Worm (Caenorhabditis elegans) whole organism, young adult: ENCODE results near the gene ints-7.

Source experiments
- D2030.7 ChIP-seq: fragments of 200-800 bp; sonication (Bioruptor generic); IDR thresholded peaks from 2 replicates; pipeline ENCODE4 v1.3.6; 2022; ENCODE audit warnings: missing genetic modification reagents, missing genetic modification characterization, missing compliant biosample characterization
- F23B12.7 ChIP-seq: sonication (generic microtip); optimal IDR thresholded peaks from 2 replicates; lab custom pipeline; 2017; ENCODE audit warnings: missing genetic modification characterization, mild to moderate bottlenecking, missing compliant biosample characterization, antibody characterized with exemption, moderate library complexity; ENCODE audit not compliant: insufficient read depth
- F49E8.2 ChIP-seq: sonication (generic microtip); optimal IDR thresholded peaks from 3 replicates; lab custom pipeline; 2017; ENCODE audit warnings: missing genetic modification characterization, mild to moderate bottlenecking, missing compliant biosample characterization, antibody characterized with exemption, moderate library complexity; ENCODE audit not compliant: insufficient read depth
- K11D2.4 ChIP-seq: fragments of 200-800 bp; sonication (Bioruptor generic); IDR thresholded peaks from 2 replicates; pipeline ENCODE4 v1.3.6; 2022; ENCODE audit warnings: missing genetic modification reagents, missing genetic modification characterization, missing compliant biosample characterization
- T26A5.8 ChIP-seq: sonication (generic microtip); optimal IDR thresholded peaks from 2 replicates; lab custom pipeline; 2016; ENCODE audit warnings: missing genetic modification characterization, missing compliant biosample characterization
- Y53G8AR.9 ChIP-seq: fragments of 200-800 bp; sonication (Bioruptor generic); conservative IDR thresholded peaks from 2 replicates; pipeline ENCODE4 v1.3.6; 2022; ENCODE audit warnings: missing genetic modification reagents, missing genetic modification characterization, missing compliant biosample characterization
- Y56A3A.18 ChIP-seq: fragments of 200-800 bp; sonication (Bioruptor generic); IDR thresholded peaks from 2 replicates; pipeline ENCODE4 v1.3.6; 2022; ENCODE audit warnings: missing genetic modification reagents, missing genetic modification characterization, missing compliant biosample characterization
- ZK185.1 ChIP-seq: sonication (generic microtip); optimal IDR thresholded peaks from 2 replicates; lab custom pipeline; 2016; ENCODE audit warnings: mild to moderate bottlenecking, missing genetic modification characterization, missing compliant biosample characterization; ENCODE audit not compliant: poor library complexity, severe bottlenecking
- akir-1 ChIP-seq: fragments of 200-800 bp; sonication (Bioruptor generic); optimal IDR thresholded peaks from 2 replicates; lab custom pipeline; 2018; ENCODE audit warnings: mild to moderate bottlenecking, missing genetic modification characterization, moderate library complexity, missing compliant biosample characterization
- attf-3 ChIP-seq: fragments of 200-800 bp; sonication (Bioruptor generic); conservative IDR thresholded peaks from 2 replicates; pipeline ENCODE4 v1.3.6; 2022; ENCODE audit warnings: missing genetic modification reagents, missing genetic modification characterization, missing compliant biosample characterization
- cebp-1 ChIP-seq, 2 experiments: fragments of 200-800 bp in 1 of 2; sonication (Bioruptor generic) in 1 of 2; sonication (generic microtip) in 1 of 2; IDR thresholded peaks in 1 of 2; optimal IDR thresholded peaks in 1 of 2; 2 replicates each; pipeline versions ENCODE4 v1.3.6 to Lab custom; 2017 to 2022; ENCODE audit warnings: missing compliant biosample characterization in 2 of 2, missing genetic modification characterization in 2 of 2, mild to moderate bottlenecking in 1 of 2, missing genetic modification reagents in 1 of 2, moderate library complexity in 1 of 2
- cebp-2 ChIP-seq: fragments of 200-800 bp; sonication (Bioruptor generic); IDR thresholded peaks from 2 replicates; pipeline ENCODE4 v1.3.6; 2022; ENCODE audit warnings: missing genetic modification characterization, missing compliant biosample characterization
- ceh-100 ChIP-seq: fragments of 200-800 bp; sonication (Bioruptor generic); IDR thresholded peaks from 2 replicates; pipeline ENCODE4 v1.3.6; 2022; ENCODE audit warnings: missing genetic modification reagents, missing genetic modification characterization, missing compliant biosample characterization
- ceh-58 ChIP-seq: fragments of 200-800 bp; sonication (Bioruptor generic); IDR thresholded peaks from 2 replicates; pipeline ENCODE4 v1.3.6; 2022; ENCODE audit warnings: missing genetic modification characterization, missing compliant biosample characterization
- efl-1 ChIP-seq: fragments of 150-350 bp; optimal IDR thresholded peaks from 2 replicates; lab custom pipeline; 2014; ENCODE audit warnings: missing biosample characterization, missing genetic modification reagents, missing genetic modification characterization
- egl-18 ChIP-seq: fragments of 200-800 bp; sonication (Bioruptor generic); IDR thresholded peaks from 2 replicates; pipeline ENCODE4 v1.3.6; 2022; ENCODE audit warnings: missing genetic modification reagents, missing genetic modification characterization, missing compliant biosample characterization
- him-1 ChIP-seq: sonication (generic microtip); optimal IDR thresholded peaks from 2 replicates; lab custom pipeline; 2016; ENCODE audit warnings: missing genotype, missing genetic modification reagents, missing genetic modification characterization, missing compliant biosample characterization
- hmg-1.2 ChIP-seq: fragments of 200-800 bp; sonication (Bioruptor generic); IDR thresholded peaks from 2 replicates; pipeline ENCODE4 v1.3.6; 2022; ENCODE audit warnings: missing genetic modification reagents, missing genetic modification characterization, missing compliant biosample characterization
- hsf-1 ChIP-seq: fragments of 200-800 bp; sonication (Bioruptor generic); IDR thresholded peaks from 2 replicates; pipeline ENCODE4 v1.3.6; 2022; ENCODE audit warnings: missing genetic modification reagents, missing genetic modification characterization, missing compliant biosample characterization
- lin-35 ChIP-seq, 3 experiments: fragments of 150-350 bp in 2 of 3; sonication (generic microtip) in 1 of 3; optimal IDR thresholded peaks; 2 replicates each; lab custom pipeline; 2014 to 2018; ENCODE audit warnings: missing biosample characterization in 3 of 3, missing genetic modification characterization in 3 of 3, missing genetic modification reagents in 3 of 3
- lir-1 ChIP-seq: fragments of 200-800 bp; sonication (Bioruptor generic); conservative IDR thresholded peaks from 2 replicates; pipeline ENCODE4 v1.3.6; 2022; ENCODE audit warnings: missing genetic modification reagents, missing genetic modification characterization, missing compliant biosample characterization
- madf-8 ChIP-seq: fragments of 200-800 bp; sonication (Bioruptor generic); conservative IDR thresholded peaks from 2 replicates; pipeline ENCODE4 v1.3.6; 2022; ENCODE audit warnings: missing genetic modification reagents, missing genetic modification characterization, missing compliant biosample characterization
- mcd-1 ChIP-seq: fragments of 200-800 bp; sonication (Bioruptor generic); IDR thresholded peaks from 2 replicates; pipeline ENCODE4 v1.3.6; 2022; ENCODE audit warnings: missing genetic modification reagents, missing genetic modification characterization, missing compliant biosample characterization
- nfya-2 ChIP-seq: fragments of 200-800 bp; sonication (Bioruptor generic); IDR thresholded peaks from 2 replicates; pipeline ENCODE4 v1.3.6; 2022; ENCODE audit warnings: missing genetic modification reagents, missing genetic modification characterization, missing compliant biosample characterization
- nhr-120 ChIP-seq: fragments of 200-800 bp; sonication (Bioruptor generic); IDR thresholded peaks from 2 replicates; pipeline ENCODE4 v1.3.6; 2022; ENCODE audit warnings: missing genetic modification characterization, missing compliant biosample characterization
- nhr-80 ChIP-seq: sonication (generic microtip); optimal IDR thresholded peaks from 2 replicates; lab custom pipeline; 2016; ENCODE audit warnings: missing genetic modification characterization, missing compliant biosample characterization
- rec-8 ChIP-seq, 2 experiments: sonication (generic microtip); optimal IDR thresholded peaks; 2 replicates each; lab custom pipeline; 2016; ENCODE audit warnings: mild to moderate bottlenecking in 2 of 2, missing genetic modification characterization in 2 of 2, missing genetic modification reagents in 2 of 2, missing genotype in 2 of 2, missing biosample characterization in 1 of 2, missing compliant biosample characterization in 1 of 2, moderate library complexity in 1 of 2
- sea-2 ChIP-seq: fragments of 200-800 bp; sonication (Bioruptor generic); IDR thresholded peaks from 2 replicates; pipeline ENCODE4 v1.3.6; 2022; ENCODE audit warnings: missing genetic modification characterization, missing compliant biosample characterization
- snpc-1.1 ChIP-seq: sonication (generic microtip); optimal IDR thresholded peaks from 2 replicates; lab custom pipeline; 2017; ENCODE audit warnings: missing genetic modification characterization, mild to moderate bottlenecking, missing compliant biosample characterization, antibody characterized with exemption, moderate library complexity, missing genotype, missing genetic modification reagents; ENCODE audit not compliant: insufficient read depth
- snpc-3.4 ChIP-seq: sonication (generic microtip); optimal IDR thresholded peaks from 2 replicates; lab custom pipeline; 2017; ENCODE audit warnings: missing genetic modification characterization, mild to moderate bottlenecking, missing compliant biosample characterization, antibody characterized with exemption, moderate library complexity, missing genotype, missing genetic modification reagents
- somi-1 ChIP-seq: fragments of 200-800 bp; sonication (Bioruptor generic); optimal IDR thresholded peaks from 2 replicates; lab custom pipeline; 2018; ENCODE audit warnings: mild to moderate bottlenecking, missing genetic modification characterization, missing compliant biosample characterization
- sptf-2 ChIP-seq: fragments of 200-800 bp; sonication (Bioruptor generic); optimal IDR thresholded peaks from 2 replicates; lab custom pipeline; 2018; ENCODE audit warnings: mild to moderate bottlenecking, missing genetic modification characterization, missing compliant biosample characterization
- tbp1 ChIP-seq: fragments of 200-800 bp; sonication (Bioruptor generic); optimal IDR thresholded peaks from 2 replicates; lab custom pipeline; 2018; ENCODE audit warnings: mild to moderate bottlenecking, missing genetic modification characterization, missing compliant biosample characterization
- tlf-1 ChIP-seq: fragments of 200-800 bp; sonication (Bioruptor generic); optimal IDR thresholded peaks from 2 replicates; lab custom pipeline; 2018; ENCODE audit warnings: mild to moderate bottlenecking, missing genetic modification characterization, missing compliant biosample characterization
- unc-62 ChIP-seq: fragments of 150-350 bp; optimal IDR thresholded peaks from 2 replicates; lab custom pipeline; 2014; ENCODE audit warnings: missing biosample characterization, missing genetic modification reagents, missing genetic modification characterization
- zfh-2 ChIP-seq: fragments of 200-800 bp; sonication (Bioruptor generic); conservative IDR thresholded peaks from 2 replicates; pipeline ENCODE4 v1.3.6; 2022; ENCODE audit warnings: missing genetic modification reagents, missing genetic modification characterization, missing compliant biosample characterization
- ztf-18 ChIP-seq: sonication (generic microtip); optimal IDR thresholded peaks from 2 replicates; lab custom pipeline; 2016; ENCODE audit warnings: missing genotype, mild to moderate bottlenecking, missing genetic modification characterization, missing compliant biosample characterization
- ztf-22 ChIP-seq: fragments of 200-800 bp; sonication (Bioruptor generic); optimal IDR thresholded peaks from 2 replicates; lab custom pipeline; 2018; ENCODE audit warnings: mild to moderate bottlenecking, missing genetic modification characterization, moderate library complexity, missing compliant biosample characterization
- ztf-26 ChIP-seq: sonication (generic microtip); optimal IDR thresholded peaks from 2 replicates; lab custom pipeline; 2017; ENCODE audit warnings: missing genetic modification characterization, missing compliant biosample characterization
- ztf-28 ChIP-seq: fragments of 200-800 bp; sonication (Bioruptor generic); IDR thresholded peaks from 2 replicates; pipeline ENCODE4 v1.3.6; 2022; ENCODE audit warnings: missing genetic modification reagents, missing genetic modification characterization, missing compliant biosample characterization
- ztf-6 ChIP-seq: fragments of 200-800 bp; sonication (Bioruptor generic); IDR thresholded peaks from 2 replicates; pipeline ENCODE4 v1.3.6; 2022; ENCODE audit warnings: missing genetic modification reagents, missing genetic modification characterization, missing compliant biosample characterization

The ints-7 gene

ce11 chrII:11538741-11539140 lies 43.9 kb upstream of the ints-7 start, which contains the start of gene Y62F5A.9:
Y62F5A.9 (minus strand) TSS chrII:11538841.
- no peak for TF ChIP-seq ztf-28 (GFP tag; lab: Robert Waterston, UW)
- no peak for TF ChIP-seq cebp-2 (GFP tag; lab: Robert Waterston, UW)
- no peak for TF ChIP-seq T26A5.8 (tag; lab: Kevin White, UChicago)
- no peak for TF ChIP-seq ZK185.1 (tag; lab: Kevin White, UChicago)
- no peak for TF ChIP-seq him-1 (tag; lab: Kevin White, UChicago)
- peak; percentile 32 for TF ChIP-seq snpc-3.4
- no peak for TF ChIP-seq sea-2
- TF ChIP-seq cebp-1 (GFP tag; IDR thresholded peaks at IDR 0.05; lab: Robert Waterston, UW), result no peak
- peak; percentile 6 for TF ChIP-seq cebp-1 (tag; optimal IDR thresholded peaks at IDR 0.05; lab: Kevin White, UChicago)

- TF ChIP-seq hsf-1 (GFP tag; lab: Robert Waterston, UW), result 0 out of 2 replicates have a peak, but pooled peaks have one; percentile 5
- 0 out of 2 replicates have a peak, but pooled peaks have one; percentile 43 for TF ChIP-seq Y53G8AR.9
- no peak for TF ChIP-seq akir-1
- no peak for TF ChIP-seq attf-3 (GFP tag; lab: Robert Waterston, UW)
- peak; percentile 14 for TF ChIP-seq snpc-3.4
- TF ChIP-seq lir-1 (GFP tag; lab: Robert Waterston, UW), result no peak
- peak; percentile 5 for TF ChIP-seq tbp1 (GFP tag; lab: Kevin White, UChicago)
- TF ChIP-seq cebp-1 (GFP tag; IDR thresholded peaks at IDR 0.05; lab: Robert Waterston, UW), result no peak
- TF ChIP-seq cebp-1 (tag; optimal IDR thresholded peaks at IDR 0.05; lab: Kevin White, UChicago), result peak; percentile 18
These were observed 40.3 kb upstream of the ints-7 start, which contains the start of gene gtf-2E2 for ce11 chrII:11542385-11542784. gtf-2E2 (minus strand) TSS chrII:11542495.

ce11 chrII:11542958-11543357 lies 39.7 kb upstream of the ints-7 start:
- TF ChIP-seq nfya-2 (GFP tag; lab: Robert Waterston, UW) (no peak), ztf-26 (no peak), zfh-2 (GFP tag; lab: Robert Waterston, UW) (peak; percentile 30; the same call in 1 of the 2 replicates), nhr-80 (no peak), K11D2.4 (GFP tag; lab: Robert Waterston, UW) (no peak), lir-1 (GFP tag; lab: Robert Waterston, UW) (no peak), lin-35 (GFP tag; optimal IDR thresholded peaks at IDR 0.05; lab: Kevin White, UChicago) (no peak), unc-62 (GFP tag; lab: Kevin White, UChicago) (no peak)

- TF ChIP-seq F49E8.2 (peak; percentile 5), snpc-1.1 (no peak), egl-18 (GFP tag; lab: Robert Waterston, UW) (no peak), ztf-18 (tag; lab: Kevin White, UChicago) (no peak), snpc-3.4 (peak; percentile 36), tbp1 (GFP tag; lab: Kevin White, UChicago) (no peak), ztf-6 (GFP tag; lab: Robert Waterston, UW) (no peak), sptf-2 (GFP tag; lab: Kevin White, UChicago) (no peak), Y56A3A.18 (GFP tag; lab: Robert Waterston, UW) (no peak), F23B12.7 (tag; lab: Kevin White, UChicago) (no peak), cebp-2 (GFP tag; lab: Robert Waterston, UW) (no peak), efl-1 (GFP tag; lab: Kevin White, UChicago) (peak; percentile 71), nhr-120 (no peak), ztf-22 (GFP tag; lab: Kevin White, UChicago) (no peak), somi-1 (GFP tag; lab: Kevin White, UChicago) (no peak), rec-8 (tag; optimal IDR thresholded peaks at IDR 0.05; lab: Kevin White, UChicago) (no peak), ceh-58 (GFP tag; lab: Robert Waterston, UW) (no peak), mcd-1 (0 out of 2 replicates have a peak, but pooled peaks have one; percentile 6), madf-8 (peak; percentile 80), D2030.7 (peak; percentile 56), hmg-1.2 (GFP tag; lab: Robert Waterston, UW) (peak; percentile 16; the same call in 1 of the 2 replicates), T26A5.8 (tag; lab: Kevin White, UChicago) (no peak), tlf-1 (GFP tag; lab: Kevin White, UChicago) (no peak), ceh-100 (GFP tag; lab: Robert Waterston, UW) (no peak)
These were observed 37.9 kb upstream of the ints-7 start, which contains the start of gene F54D5.9 for ce11 chrII:11544714-11545113. F54D5.9 (minus strand) TSS chrII:11544828.
